Worm (Caenorhabditis elegans): ENCODE data around the gene rps-13.
A peak's percentile ranks its signal among the peaks of the same experiment; 100 is the strongest.

rps-13 gene

ce11 chrIII:6374947-6375415 lies at the start of gene rps-13, which contains the start of gene nfx-1:
TSS of gene rps-13 (minus strand) at chrIII:6374997.
TSS of gene nfx-1 (plus strand) at chrIII:6375379.
- TF ChIP-seq snpc-3.4 (tag; optimal IDR thresholded peaks at IDR 0.05), result no peak
- no peak for TF ChIP-seq rec-8 (tag; optimal IDR thresholded peaks at IDR 0.05)
- no peak for TF ChIP-seq lsy-27 (tag; optimal IDR thresholded peaks at IDR 0.05; ENCODE audit: borderline replicate concordance, insufficient read depth)
- no peak for TF ChIP-seq let-526 (GFP tag; IDR thresholded peaks at IDR 0.05)
- TF ChIP-seq T26A5.8 (tag; optimal IDR thresholded peaks at IDR 0.05), result no peak
- TF ChIP-seq egl-44 (GFP tag; IDR thresholded peaks at IDR 0.05), result no peak
- no peak for TF ChIP-seq ama-1 (optimal IDR thresholded peaks at IDR 0.05)
- TF ChIP-seq ama-1 (GFP tag; optimal IDR thresholded peaks at IDR 0.05), result peak in 1 of 2 experiments; percentile 24
- TF ChIP-seq rcor-1 (GFP tag; IDR thresholded peaks at IDR 0.05), result peak; percentile 71; the same call in 1 of the 2 replicates
- peak; percentile 69 for TF ChIP-seq snpc-1.3 (tag; optimal IDR thresholded peaks at IDR 0.05; ENCODE audit: insufficient read depth)
- peak; percentile 14; the same call in 1 of the 2 replicates for TF ChIP-seq Y95B8A.8 (GFP tag; IDR thresholded peaks at IDR 0.05)
- no peak for TF ChIP-seq mes-4 (tag; optimal IDR thresholded peaks at IDR 0.05)
- peak; percentile 44 for TF ChIP-seq efl-1 (GFP tag; optimal IDR thresholded peaks at IDR 0.05)
- TF ChIP-seq attf-5 (GFP tag; optimal IDR thresholded peaks at IDR 0.05), result peak; percentile 74
- peak; percentile 23 for TF ChIP-seq snpc-4 (GFP tag; optimal IDR thresholded peaks at IDR 0.05)
- peak; percentile 15 to 60 (median 42) for TF ChIP-seq snpc-4 (tag; optimal IDR thresholded peaks at IDR 0.05)
- peak in 1 of 2 experiments; percentile 34 for TF ChIP-seq let-607 (tag; optimal IDR thresholded peaks at IDR 0.05)
- TF ChIP-seq bed-2 (GFP tag; IDR thresholded peaks at IDR 0.05), result no peak
- TF ChIP-seq F23B12.7 (tag; optimal IDR thresholded peaks at IDR 0.05; ENCODE audit: insufficient read depth), result peak; percentile 57
- no peak for TF ChIP-seq unc-62 (GFP tag; optimal IDR thresholded peaks at IDR 0.05)
- TF ChIP-seq attf-3 (GFP tag; conservative IDR thresholded peaks at IDR 0.05), result 0 out of 2 replicates have a peak, but pooled peaks have one; percentile 19
- TF ChIP-seq attf-6 (GFP tag; IDR thresholded peaks at IDR 0.05), result no peak
- TF ChIP-seq F55B11.4 (tag; optimal IDR thresholded peaks at IDR 0.05; ENCODE audit: borderline replicate concordance, insufficient read depth), result no peak
- TF ChIP-seq madf-8 (GFP tag; conservative IDR thresholded peaks at IDR 0.05), result no peak
- TF ChIP-seq F52B5.7 (tag; optimal IDR thresholded peaks at IDR 0.05), result no peak
- no peak for TF ChIP-seq Y56A3A.18 (GFP tag; IDR thresholded peaks at IDR 0.05)
- peak; percentile 41 for TF ChIP-seq lin-54 (GFP tag; optimal IDR thresholded peaks at IDR 0.05)
- TF ChIP-seq F10E7.11 (tag; optimal IDR thresholded peaks at IDR 0.05), result no peak
- TF ChIP-seq dpl-1 (GFP tag; optimal IDR thresholded peaks at IDR 0.05), result peak; percentile 32
- TF ChIP-seq unc-130 (GFP tag; optimal IDR thresholded peaks at IDR 0.05), result no peak
- peak; percentile 40; the same call in 1 of the 2 replicates for TF ChIP-seq mcd-1 (GFP tag; IDR thresholded peaks at IDR 0.05)
- TF ChIP-seq lin-40 (tag; optimal IDR thresholded peaks at IDR 0.05), result peak; percentile 45
- no peak for TF ChIP-seq zfh-2 (GFP tag; conservative IDR thresholded peaks at IDR 0.05)
- no peak for TF ChIP-seq B0019.2 (GFP tag; conservative IDR thresholded peaks at IDR 0.05)
- TF ChIP-seq madf-3 (GFP tag; IDR thresholded peaks at IDR 0.05), result no peak
- TF ChIP-seq dox-1 (GFP tag; IDR thresholded peaks at IDR 0.05), result 0 out of 2 replicates have a peak, but pooled peaks have one; percentile 8
- TF ChIP-seq ceh-27 (GFP tag; optimal IDR thresholded peaks at IDR 0.05), result peak; percentile 61
- peak; percentile 24 for TF ChIP-seq ztf-18 (tag; optimal IDR thresholded peaks at IDR 0.05)
- TF ChIP-seq tbp1 (GFP tag; optimal IDR thresholded peaks at IDR 0.05), result peak; percentile 46
- peak; percentile 40 for TF ChIP-seq nhr-80 (tag; optimal IDR thresholded peaks at IDR 0.05)
- peak; percentile 53 for TF ChIP-seq D2030.7 (GFP tag; IDR thresholded peaks at IDR 0.05)
- TF ChIP-seq nfyb-1 (GFP tag; IDR thresholded peaks at IDR 0.05), result peak; percentile 69; the same call in 1 of the 2 replicates
- peak in 1 of 3 experiments; percentile 50 for TF ChIP-seq lin-35 (GFP tag; optimal IDR thresholded peaks at IDR 0.05)
- no peak for TF ChIP-seq pha-4 (tag; optimal IDR thresholded peaks at IDR 0.05)
- TF ChIP-seq cebp-2 (GFP tag; IDR thresholded peaks at IDR 0.05), result no peak
- TF ChIP-seq F49E8.2 (tag; optimal IDR thresholded peaks at IDR 0.05; ENCODE audit: insufficient read depth), result peak; percentile 44
- no peak for TF ChIP-seq nhr-179 (tag; optimal IDR thresholded peaks at IDR 0.05)

Measured in whole organism, young adult.